Fruit fly (Drosophila melanogaster) whole organism, embryonic: ENCODE data around the gene CG3036.

Experiments
- Adf1 ChIP-seq: fragments of 200-800 bp; sonication (Bioruptor generic); IDR thresholded peaks from 2 replicates; pipeline ENCODE4 v1.3.6; 2022; ENCODE audit warnings: missing biosample characterization, missing genetic modification characterization
- Asciz ChIP-seq: fragments of 200-800 bp; sonication (Bioruptor generic); optimal IDR thresholded peaks from 2 replicates; lab custom pipeline; 2017; ENCODE audit warnings: missing biosample characterization, mild to moderate bottlenecking, missing genetic modification characterization, missing genetic modification reagents
- B-H2 ChIP-seq: fragments of 200-800 bp; sonication (Bioruptor generic); optimal IDR thresholded peaks from 2 replicates; lab custom pipeline; 2018; ENCODE audit warnings: missing biosample characterization, mild to moderate bottlenecking, missing genetic modification characterization
- CG10267 ChIP-seq: fragments of 200-800 bp; sonication (Bioruptor generic); optimal IDR thresholded peaks from 2 replicates; lab custom pipeline; 2018; ENCODE audit warnings: missing biosample characterization, mild to moderate bottlenecking, missing genetic modification characterization, moderate library complexity
- CG12155 ChIP-seq: fragments of 200-800 bp; sonication (Bioruptor generic); optimal IDR thresholded peaks from 3 replicates; lab custom pipeline; 2016; ENCODE audit warnings: missing biosample characterization, missing genetic modification characterization
- CG13894 ChIP-seq: fragments of 200-800 bp; sonication (Bioruptor generic); optimal IDR thresholded peaks from 3 replicates; lab custom pipeline; 2018; ENCODE audit warnings: missing biosample characterization, mild to moderate bottlenecking, missing genetic modification characterization, moderate library complexity
- CG14667 ChIP-seq: fragments of 200-800 bp; sonication (Bioruptor generic); IDR thresholded peaks from 2 replicates; pipeline ENCODE4 v1.3.6; 2022; ENCODE audit warnings: missing biosample characterization, missing genetic modification characterization
- CG14710 ChIP-seq: fragments of 200-800 bp; sonication (Bioruptor generic); optimal IDR thresholded peaks from 3 replicates; lab custom pipeline; 2019; ENCODE audit warnings: missing biosample characterization, mild to moderate bottlenecking, missing genetic modification characterization, moderate library complexity
- CG15073 ChIP-seq: fragments of 200-800 bp; sonication (Bioruptor generic); optimal IDR thresholded peaks from 2 replicates; lab custom pipeline; 2016; ENCODE audit warnings: missing biosample characterization, missing genetic modification characterization
- CG15269 ChIP-seq: fragments of 200-800 bp; sonication (Bioruptor generic); optimal IDR thresholded peaks from 2 replicates; lab custom pipeline; 2018; ENCODE audit warnings: missing biosample characterization, mild to moderate bottlenecking, missing genetic modification characterization, moderate library complexity
- CG17802 ChIP-seq: fragments of 200-800 bp; sonication (Bioruptor generic); optimal IDR thresholded peaks from 2 replicates; lab custom pipeline; 2018; ENCODE audit warnings: missing biosample characterization, mild to moderate bottlenecking, missing genetic modification characterization, moderate library complexity
- CG2129 ChIP-seq: fragments of 200-800 bp; sonication (Bioruptor generic); IDR thresholded peaks from 2 replicates; pipeline ENCODE4 v1.3.6; 2022; ENCODE audit warnings: missing biosample characterization, missing genetic modification characterization; ENCODE audit not compliant: partially characterized antibody
- CG2199 ChIP-seq: fragments of 200-800 bp; sonication (Bioruptor generic); IDR thresholded peaks from 3 replicates; pipeline ENCODE4 v1.3.6; 2022; ENCODE audit warnings: missing biosample characterization, missing genetic modification characterization
- CG2889 ChIP-seq: fragments of 200-800 bp; sonication (Bioruptor generic); IDR thresholded peaks from 3 replicates; pipeline ENCODE4 v1.3.6; 2022; ENCODE audit warnings: missing biosample characterization, missing genetic modification characterization
- CG31224 ChIP-seq: fragments of 200-800 bp; sonication (Bioruptor generic); IDR thresholded peaks from 2 replicates; pipeline ENCODE4 v1.3.6; 2022; ENCODE audit warnings: missing biosample characterization, missing genetic modification characterization
- CG34224 ChIP-seq: fragments of 200-800 bp; sonication (Bioruptor generic); IDR thresholded peaks from 3 replicates; pipeline ENCODE4 v1.3.6; 2022; ENCODE audit warnings: missing biosample characterization, missing genetic modification characterization; ENCODE audit not compliant: partially characterized antibody
- CG5180 ChIP-seq: fragments of 200-800 bp; sonication (Bioruptor generic); optimal IDR thresholded peaks from 3 replicates; lab custom pipeline; 2017; ENCODE audit warnings: missing biosample characterization, missing genetic modification characterization, mild to moderate bottlenecking, moderate library complexity, missing genetic modification reagents
- CG6689 ChIP-seq: fragments of 200-800 bp; sonication (Bioruptor generic); IDR thresholded peaks from 2 replicates; pipeline ENCODE4 v1.3.6; 2022; ENCODE audit warnings: missing biosample characterization, missing genetic modification characterization
- CG9876 ChIP-seq: fragments of 200-800 bp; sonication (Bioruptor generic); optimal IDR thresholded peaks from 2 replicates; lab custom pipeline; 2016; ENCODE audit warnings: missing biosample characterization, missing genetic modification characterization
- Deaf1 ChIP-seq: fragments of 200-800 bp; optimal IDR thresholded peaks from 3 replicates; lab custom pipeline; 2019; ENCODE audit warnings: missing biosample characterization, mild to moderate bottlenecking, missing genetic modification characterization, moderate library complexity
- HLH3B ChIP-seq: fragments of 200-800 bp; sonication (Bioruptor generic); IDR thresholded peaks from 2 replicates; pipeline ENCODE4 v1.3.6; 2022; ENCODE audit warnings: missing biosample characterization, missing genetic modification characterization
- HLH4C ChIP-seq: fragments of 200-800 bp; sonication (Bioruptor generic); IDR thresholded peaks from 3 replicates; pipeline ENCODE4 v1.3.6; 2022; ENCODE audit warnings: missing biosample characterization, missing genetic modification characterization; ENCODE audit not compliant: partially characterized antibody
- Kr ChIP-seq: fragments of 200-800 bp; sonication (Bioruptor generic); optimal IDR thresholded peaks from 2 replicates; lab custom pipeline; 2017; ENCODE audit warnings: missing biosample characterization, mild to moderate bottlenecking, missing genetic modification characterization
- Lim3 ChIP-seq: fragments of 200-800 bp; sonication (Bioruptor generic); IDR thresholded peaks from 2 replicates; pipeline ENCODE4 v1.3.6; 2022; ENCODE audit warnings: missing biosample characterization, missing genetic modification characterization
- Meics ChIP-seq: fragments of 200-800 bp; sonication (Bioruptor generic); optimal IDR thresholded peaks from 2 replicates; lab custom pipeline; 2017; ENCODE audit warnings: missing biosample characterization, mild to moderate bottlenecking, missing genetic modification characterization
- Ravus ChIP-seq: fragments of 200-800 bp; sonication (Bioruptor generic); IDR thresholded peaks from 2 replicates; pipeline ENCODE4 v1.3.6; 2022; ENCODE audit warnings: missing biosample characterization, missing genetic modification characterization
- Rx ChIP-seq: fragments of 200-800 bp; sonication (Bioruptor generic); IDR thresholded peaks from 2 replicates; pipeline ENCODE4 v1.3.6; 2022; ENCODE audit warnings: missing biosample characterization, missing genetic modification characterization
- Trl ChIP-seq, 3 experiments: fragments of >200 bp in 2 of 3; fragments of 200-800 bp in 1 of 3; sonication (Bioruptor generic) in 1 of 3; optimal IDR thresholded peaks; 2 replicates in 1 of 3; 3 replicates in 2 of 3; lab custom pipeline; 2016 to 2017; ENCODE audit warnings: missing biosample characterization in 1 of 3, missing genetic modification characterization in 1 of 3
- amos ChIP-seq: fragments of 200-800 bp; sonication (Bioruptor generic); IDR thresholded peaks from 2 replicates; pipeline ENCODE4 v1.3.6; 2022; ENCODE audit warnings: missing biosample characterization, missing genetic modification characterization; ENCODE audit not compliant: partially characterized antibody
- bab2 ChIP-seq: fragments of 200-800 bp; sonication (Bioruptor generic); optimal IDR thresholded peaks from 2 replicates; lab custom pipeline; 2016; ENCODE audit warnings: missing biosample characterization, missing genetic modification characterization
- dati ChIP-seq: fragments of 200-800 bp; sonication (Bioruptor generic); IDR thresholded peaks from 2 replicates; pipeline ENCODE4 v1.3.6; 2022; ENCODE audit warnings: missing biosample characterization, missing genetic modification characterization
- en ChIP-seq: fragments of 200-800 bp; sonication (Bioruptor generic); optimal IDR thresholded peaks from 2 replicates; lab custom pipeline; 2016; ENCODE audit warnings: missing biosample characterization, missing genetic modification characterization
- fd96Cb ChIP-seq: fragments of 200-800 bp; sonication (Bioruptor generic); optimal IDR thresholded peaks from 2 replicates; lab custom pipeline; 2018; ENCODE audit warnings: missing biosample characterization, mild to moderate bottlenecking, missing genetic modification characterization, moderate library complexity
- gcm2 ChIP-seq: fragments of 200-800 bp; sonication (Bioruptor generic); optimal IDR thresholded peaks from 2 replicates; lab custom pipeline; 2016; ENCODE audit warnings: missing biosample characterization, missing genetic modification characterization
- gem ChIP-seq: fragments of 200-800 bp; sonication (Bioruptor generic); optimal IDR thresholded peaks from 2 replicates; lab custom pipeline; 2019; ENCODE audit warnings: missing biosample characterization, mild to moderate bottlenecking, missing genetic modification characterization, moderate library complexity
- ind ChIP-seq: fragments of 200-800 bp; sonication (Bioruptor generic); optimal IDR thresholded peaks from 3 replicates; lab custom pipeline; 2016; ENCODE audit warnings: missing biosample characterization, missing genetic modification characterization
- kah ChIP-seq: fragments of 200-800 bp; sonication (Bioruptor generic); optimal IDR thresholded peaks from 2 replicates; lab custom pipeline; 2018; ENCODE audit warnings: missing biosample characterization, mild to moderate bottlenecking, missing genetic modification characterization
- lola ChIP-seq, 3 experiments: fragments of >200 bp in 2 of 3; fragments of 200-800 bp in 1 of 3; sonication (Bioruptor generic) in 1 of 3; optimal IDR thresholded peaks; 2 replicates each; lab custom pipeline; 2017 to 2019; ENCODE audit warnings: missing biosample characterization in 3 of 3, missing genetic modification characterization in 3 of 3, mild to moderate bottlenecking in 1 of 3, moderate library complexity in 1 of 3
- nerfin-2 ChIP-seq: fragments of 200-800 bp; sonication (Bioruptor generic); IDR thresholded peaks from 2 replicates; pipeline ENCODE4 v1.3.6; 2022; ENCODE audit warnings: missing biosample characterization, missing genetic modification characterization; ENCODE audit not compliant: partially characterized antibody
- org-1 ChIP-seq: fragments of 200-800 bp; sonication (Bioruptor generic); optimal IDR thresholded peaks from 2 replicates; lab custom pipeline; 2017; ENCODE audit warnings: missing biosample characterization, missing genetic modification characterization
- pho ChIP-seq: fragments of 200-800 bp; sonication (Bioruptor generic); optimal IDR thresholded peaks from 2 replicates; lab custom pipeline; 2016; ENCODE audit warnings: missing biosample characterization, missing genetic modification characterization
- phol ChIP-seq: fragments of 200-800 bp; sonication (Bioruptor generic); optimal IDR thresholded peaks from 3 replicates; lab custom pipeline; 2018; ENCODE audit warnings: missing biosample characterization, mild to moderate bottlenecking, missing genetic modification characterization, moderate library complexity
- pros ChIP-seq: fragments of 200-800 bp; sonication (Bioruptor generic); optimal IDR thresholded peaks from 3 replicates; lab custom pipeline; 2019; ENCODE audit warnings: missing biosample characterization, mild to moderate bottlenecking, missing genetic modification characterization, moderate library complexity
- run ChIP-seq: fragments of 200-800 bp; sonication (Bioruptor generic); optimal IDR thresholded peaks from 3 replicates; lab custom pipeline; 2018; ENCODE audit warnings: missing biosample characterization, mild to moderate bottlenecking, missing genetic modification characterization
- sc ChIP-seq, 3 experiments: fragments of >200 bp in 2 of 3; fragments of 200-800 bp in 1 of 3; sonication (Bioruptor generic) in 1 of 3; optimal IDR thresholded peaks; 2 replicates in 2 of 3; 3 replicates in 1 of 3; lab custom pipeline; 2017; ENCODE audit warnings: mild to moderate bottlenecking in 1 of 3, missing biosample characterization in 1 of 3, missing genetic modification characterization in 1 of 3, missing genetic modification reagents in 1 of 3
- sd ChIP-seq: fragments of 200-800 bp; sonication (Bioruptor generic); optimal IDR thresholded peaks from 3 replicates; lab custom pipeline; 2018; ENCODE audit warnings: missing biosample characterization, mild to moderate bottlenecking, missing genetic modification characterization, moderate library complexity
- zen ChIP-seq: fragments of 200-800 bp; sonication (Bioruptor generic); optimal IDR thresholded peaks from 3 replicates; lab custom pipeline; 2018; ENCODE audit warnings: missing biosample characterization, mild to moderate bottlenecking, missing genetic modification characterization, moderate library complexity
- zen2 ChIP-seq: fragments of 200-800 bp; sonication (Bioruptor generic); IDR thresholded peaks from 3 replicates; pipeline ENCODE4 v1.3.6; 2022; ENCODE audit warnings: missing biosample characterization, missing genetic modification characterization; ENCODE audit not compliant: partially characterized antibody
- zfh1 ChIP-seq: fragments of 200-800 bp; sonication (Bioruptor generic); IDR thresholded peaks from 3 replicates; pipeline ENCODE4 v1.3.6; 2022; ENCODE audit warnings: missing biosample characterization, missing genetic modification characterization

Gene CG3036

DNA sequence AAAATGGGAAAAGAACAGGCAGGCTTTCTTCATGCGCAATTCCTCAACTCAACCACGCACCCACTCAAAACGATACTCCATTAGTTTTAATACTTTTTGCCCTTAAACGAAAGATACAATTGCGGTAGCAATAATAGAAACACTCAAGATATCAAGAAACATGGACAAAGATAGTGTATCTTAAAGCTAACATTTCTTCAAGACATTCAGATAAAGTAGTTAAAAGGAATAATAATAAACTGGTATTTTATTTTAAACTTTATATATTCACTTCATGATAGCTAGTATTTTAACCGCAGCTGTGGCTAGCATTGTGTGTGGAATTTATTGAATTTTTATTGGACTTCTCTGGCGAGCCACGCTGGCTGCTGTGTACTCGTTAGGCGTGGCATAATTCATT, 35.8 kb upstream of the CG3036 start (continued):
- TF ChIP-seq CG2199 (GFP tag; lab: Robert Waterston, UW) (no peak), Kr (GFP tag; lab: Kevin White, UChicago) (no peak), lola (GFP tag; optimal IDR thresholded peaks at IDR 0.05; lab: Kevin White, UChicago) (peak in 1 of 3 experiments; percentile 68), sd (tag; lab: Kevin White, UChicago) (peak; percentile 48), CG14710 (tag; lab: Kevin White, UChicago) (peak; percentile 67), HLH4C (GFP tag; lab: Robert Waterston, UW) (no peak), HLH3B (GFP tag; lab: Robert Waterston, UW) (peak; percentile 65), fd96Cb (tag; lab: Kevin White, UChicago) (peak; percentile 73), ind (GFP tag; lab: Kevin White, UChicago) (peak; percentile 61), CG6689 (GFP tag; lab: Robert Waterston, UW) (peak; percentile 72), run (tag; lab: Kevin White, UChicago) (peak; percentile 40), CG31224 (no peak), CG34224 (no peak), Trl (optimal IDR thresholded peaks at IDR 0.05; lab: Kevin White, UChicago) (no peak), Trl (GFP tag; optimal IDR thresholded peaks at IDR 0.05; lab: Kevin White, UChicago) (peak; percentile 26), dati (GFP tag; lab: Robert Waterston, UW) (no peak), Meics (GFP tag; lab: Kevin White, UChicago) (peak; percentile 66), Lim3 (GFP tag; lab: Robert Waterston, UW) (no peak), CG10267 (tag; lab: Kevin White, UChicago) (peak; percentile 72), Adf1 (GFP tag; lab: Robert Waterston, UW) (no peak), CG9876 (no peak), CG13894 (tag; lab: Kevin White, UChicago) (peak; percentile 35), Rx (GFP tag; lab: Robert Waterston, UW) (0 out of 2 replicates have a peak, but pooled peaks have one; percentile 24), amos (no peak), zen2 (GFP tag; lab: Robert Waterston, UW) (no peak), CG15269 (tag; lab: Kevin White, UChicago) (peak; percentile 71), sc (optimal IDR thresholded peaks at IDR 0.05; lab: Kevin White, UChicago) (no peak), sc (GFP tag; optimal IDR thresholded peaks at IDR 0.05; lab: Kevin White, UChicago) (peak; percentile 45), phol (tag; lab: Kevin White, UChicago) (peak; percentile 76), org-1 (GFP tag; lab: Kevin White, UChicago) (peak; percentile 37), CG2889 (peak; percentile 41; the same call in 1 of the 3 replicates), pros (GFP tag; lab: Kevin White, UChicago) (no peak), en (GFP tag; lab: Kevin White, UChicago) (no peak), zfh1 (GFP tag; lab: Robert Waterston, UW) (peak; percentile 44; the same call in 1 of the 3 replicates), Deaf1 (tag; lab: Kevin White, UChicago) (peak; percentile 12), CG5180 (GFP tag; lab: Kevin White, UChicago) (peak; percentile 13), gcm2 (GFP tag; lab: Kevin White, UChicago) (no peak), CG15073 (GFP tag; lab: Kevin White, UChicago) (no peak), CG17802 (tag; lab: Kevin White, UChicago) (peak; percentile 11), nerfin-2 (GFP tag; lab: Robert Waterston, UW) (no peak), CG14667 (GFP tag; lab: Robert Waterston, UW) (peak; percentile 56), kah (GFP tag; lab: Kevin White, UChicago) (peak; percentile 20), gem (tag; lab: Kevin White, UChicago) (peak; percentile 87), CG2129 (GFP tag; lab: Robert Waterston, UW) (no peak), Asciz (GFP tag; lab: Kevin White, UChicago) (peak; percentile 57), pho (GFP tag; lab: Kevin White, UChicago) (no peak), CG12155 (GFP tag; lab: Kevin White, UChicago) (no peak), zen (tag; lab: Kevin White, UChicago) (peak; percentile 65), B-H2 (GFP tag; lab: Kevin White, UChicago) (no peak), Ravus (GFP tag; lab: Robert Waterston, UW) (no peak), bab2 (GFP tag; lab: Kevin White, UChicago) (no peak)
